Worm (Caenorhabditis elegans): ENCODE results near the gene glb-2.

The glb-2 gene

DNA sequence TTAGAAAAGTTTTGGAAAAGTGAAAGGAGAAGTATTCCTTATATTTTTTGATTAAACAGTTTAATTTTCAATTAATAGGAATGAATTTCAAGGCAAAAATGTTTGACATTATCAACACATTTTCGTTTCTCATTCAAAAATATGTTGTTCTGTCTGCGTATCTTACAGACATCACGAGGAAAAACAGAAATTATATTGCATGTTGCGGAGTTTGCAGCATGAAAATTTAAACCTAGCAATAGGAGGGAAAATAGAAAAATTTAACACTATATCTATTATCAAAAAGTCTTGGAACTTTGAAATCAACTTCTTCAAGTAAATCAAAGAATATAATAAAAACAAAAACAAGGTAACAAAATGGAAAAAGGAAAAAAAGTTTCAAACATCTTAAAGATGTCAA is 28.0 kb upstream of the glb-2 start:
- TF ChIP-seq dpl-1 (GFP tag; optimal IDR thresholded peaks at IDR 0.05): peak in 1 of 3 experiments; percentile 53
- TF ChIP-seq C04F5.9 (tag; optimal IDR thresholded peaks at IDR 0.05): no peak
- TF ChIP-seq lin-35 (GFP tag; optimal IDR thresholded peaks at IDR 0.05): peak; percentile 20 to 65
- peak; percentile 10 to 34 for TF ChIP-seq efl-1 (optimal IDR thresholded peaks at IDR 0.05)
- TF ChIP-seq efl-1 (GFP tag; optimal IDR thresholded peaks at IDR 0.05 in 1 of 2): peak; percentile 39 to 94

DNA sequence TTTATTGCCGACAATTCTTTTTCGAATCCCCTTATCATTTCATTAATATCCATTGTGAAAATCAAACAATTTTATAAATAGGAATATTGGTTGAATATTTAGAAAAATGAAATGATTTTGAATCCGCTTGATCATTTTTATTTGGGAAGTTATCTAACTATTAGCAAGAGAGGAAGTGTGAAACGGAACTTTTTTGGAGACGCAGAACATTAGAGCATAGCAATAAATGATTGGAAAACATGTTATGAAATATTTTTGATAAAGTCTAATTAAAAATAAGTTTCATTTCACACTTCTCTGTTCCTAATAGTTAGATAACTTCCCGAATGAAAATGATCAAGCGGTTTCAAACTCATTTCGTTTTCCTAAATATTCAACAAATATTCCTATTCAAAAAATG is 24.4 kb upstream of the glb-2 start, which contains the start of gene F42C5.3:
TSS of gene F42C5.3 (minus strand) at position 101 of the 400 bp plus-strand sequence.
- no peak for TF ChIP-seq vab-15 (tag; optimal IDR thresholded peaks at IDR 0.05)
- no peak for TF ChIP-seq C34B4.2 (tag; optimal IDR thresholded peaks at IDR 0.05)
- TF ChIP-seq nhr-84 (tag; optimal IDR thresholded peaks at IDR 0.05): no peak

DNA sequence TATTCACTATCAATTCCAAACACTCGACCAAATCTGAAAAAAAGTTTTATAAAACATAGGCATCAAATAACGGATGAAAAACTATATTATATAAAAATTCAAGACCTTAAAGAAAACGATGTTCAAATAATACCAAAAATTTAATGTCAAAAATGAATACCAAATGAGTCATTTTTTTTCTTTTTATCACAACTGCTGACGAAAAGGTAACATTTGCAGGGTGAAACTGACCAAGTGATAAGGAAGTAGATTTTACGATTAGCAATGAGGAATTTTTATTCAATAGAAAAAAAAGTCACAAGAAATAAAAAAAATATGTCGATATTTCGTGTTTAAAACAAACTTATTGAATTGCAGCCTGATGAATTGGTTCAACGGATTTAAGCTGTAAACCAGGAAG is 22.8 kb upstream of the glb-2 start, which contains the start of gene C06E4.8:
TSS of gene C06E4.8 (minus strand) at position 37 of the 400 bp plus-strand sequence.
- TF ChIP-seq nhr-20 (tag; optimal IDR thresholded peaks at IDR 0.05) (no peak), dpl-1 (GFP tag; optimal IDR thresholded peaks at IDR 0.05) (no peak), fkh-8 (tag; optimal IDR thresholded peaks at IDR 0.05) (no peak), zag-1 (tag; optimal IDR thresholded peaks at IDR 0.05) (no peak), unc-98 (GFP tag; IDR thresholded peaks at IDR 0.05) (no peak), pax-3 (tag; optimal IDR thresholded peaks at IDR 0.05) (no peak), pag-3 (tag; optimal IDR thresholded peaks at IDR 0.05; ENCODE audit: borderline replicate concordance, insufficient read depth) (no peak), ceh-82 (tag; optimal IDR thresholded peaks at IDR 0.05) (no peak)

DNA sequence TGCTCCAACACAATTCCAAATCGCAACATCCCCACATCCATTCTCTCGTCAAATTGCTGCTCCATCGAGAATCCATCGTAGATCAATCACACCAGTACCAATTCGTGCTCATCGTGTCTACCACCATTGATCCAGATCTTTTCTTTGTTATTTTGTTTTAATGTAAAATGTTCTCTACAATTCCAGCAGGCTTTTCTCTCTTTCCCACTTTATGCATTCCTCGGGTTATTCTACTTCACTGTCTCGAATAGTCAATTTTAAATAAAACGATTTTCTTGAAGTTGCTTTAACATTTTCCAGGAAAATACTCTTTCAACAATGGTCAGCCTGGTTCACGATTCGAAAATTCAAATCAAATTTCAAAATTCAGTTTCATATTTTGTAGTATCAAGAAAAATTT is 19.9 kb upstream of the glb-2 start, which contains the start of gene C06E4.1:
TSS of gene C06E4.1 (plus strand) at position 301 of the 400 bp plus-strand sequence.
- TF ChIP-seq efl-1 (optimal IDR thresholded peaks at IDR 0.05): no peak
- peak in 1 of 2 experiments; percentile 66 for TF ChIP-seq efl-1 (GFP tag; optimal IDR thresholded peaks at IDR 0.05 in 1 of 2)
- TF ChIP-seq zip-4 (GFP tag; optimal IDR thresholded peaks at IDR 0.05): no peak
- TF ChIP-seq vab-15 (tag; optimal IDR thresholded peaks at IDR 0.05): no peak
- no peak for TF ChIP-seq unc-98 (GFP tag; IDR thresholded peaks at IDR 0.05)
- TF ChIP-seq lin-35 (GFP tag; optimal IDR thresholded peaks at IDR 0.05): no peak
- TF ChIP-seq nhr-84 (tag; optimal IDR thresholded peaks at IDR 0.05): no peak
- no peak for TF ChIP-seq pag-3 (tag; optimal IDR thresholded peaks at IDR 0.05; ENCODE audit: borderline replicate concordance, insufficient read depth)
- TF ChIP-seq ceh-63 (GFP tag; optimal IDR thresholded peaks at IDR 0.05): no peak
- TF ChIP-seq ztf-4 (tag; optimal IDR thresholded peaks at IDR 0.05): no peak
- TF ChIP-seq C16A3.4 (tag; optimal IDR thresholded peaks at IDR 0.05): no peak
- TF ChIP-seq ets-5 (GFP tag; IDR thresholded peaks at IDR 0.05): 0 out of 2 replicates have a peak, but pooled peaks have one; percentile 11
- no peak for TF ChIP-seq dpl-1 (GFP tag; optimal IDR thresholded peaks at IDR 0.05)

DNA sequence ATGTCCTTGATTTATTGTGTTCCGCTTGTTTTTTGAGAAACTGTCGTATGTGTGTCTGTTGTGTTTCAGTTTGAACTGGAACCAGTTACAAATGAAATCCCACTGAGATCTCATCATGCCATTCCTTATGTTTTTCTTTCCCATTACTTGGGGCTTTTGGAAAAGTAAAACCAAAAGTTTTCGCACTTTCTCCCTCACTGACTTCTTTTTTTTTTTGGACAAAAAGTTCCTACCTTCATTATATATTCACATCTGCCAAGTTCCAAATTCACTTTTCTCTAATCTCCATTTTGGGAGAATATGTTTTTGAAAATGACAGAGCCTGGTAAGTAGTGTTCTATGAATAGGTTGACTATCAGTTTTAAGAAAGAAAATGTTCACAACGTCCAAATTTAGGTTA is 13.6 kb upstream of the glb-2 start, which contains the start of gene C06E4.2:
TSS of gene C06E4.2 (plus strand) at position 301 of the 400 bp plus-strand sequence.
- TF ChIP-seq lin-39 (tag; optimal IDR thresholded peaks at IDR 0.05): no peak
- TF ChIP-seq C16A3.4 (tag; optimal IDR thresholded peaks at IDR 0.05): no peak
- TF ChIP-seq pax-3 (tag; optimal IDR thresholded peaks at IDR 0.05): no peak
- no peak for TF ChIP-seq Y116A8C.19 (tag; optimal IDR thresholded peaks at IDR 0.05; ENCODE audit: borderline replicate concordance)
- no peak for TF ChIP-seq swsn-7 (tag; optimal IDR thresholded peaks at IDR 0.05)
- no peak for TF ChIP-seq elt-3 (tag; optimal IDR thresholded peaks at IDR 0.05)
- no peak for TF ChIP-seq mef-2 (tag; optimal IDR thresholded peaks at IDR 0.05)
- no peak for TF ChIP-seq rnt-1 (tag; optimal IDR thresholded peaks at IDR 0.05)
- no peak for TF ChIP-seq C34B4.2 (tag; optimal IDR thresholded peaks at IDR 0.05)
- no peak for TF ChIP-seq zip-4 (GFP tag; optimal IDR thresholded peaks at IDR 0.05)
- no peak for TF ChIP-seq sup-37 (GFP tag; optimal IDR thresholded peaks at IDR 0.05)
- TF ChIP-seq lin-35 (GFP tag; optimal IDR thresholded peaks at IDR 0.05): no peak
- no peak for TF ChIP-seq unc-98 (GFP tag; IDR thresholded peaks at IDR 0.05)
- no peak for TF ChIP-seq lin-15B (tag; optimal IDR thresholded peaks at IDR 0.05)
- no peak for TF ChIP-seq efl-1 (optimal IDR thresholded peaks at IDR 0.05)
- TF ChIP-seq efl-1 (GFP tag; optimal IDR thresholded peaks at IDR 0.05 in 1 of 2): no peak

DNA sequence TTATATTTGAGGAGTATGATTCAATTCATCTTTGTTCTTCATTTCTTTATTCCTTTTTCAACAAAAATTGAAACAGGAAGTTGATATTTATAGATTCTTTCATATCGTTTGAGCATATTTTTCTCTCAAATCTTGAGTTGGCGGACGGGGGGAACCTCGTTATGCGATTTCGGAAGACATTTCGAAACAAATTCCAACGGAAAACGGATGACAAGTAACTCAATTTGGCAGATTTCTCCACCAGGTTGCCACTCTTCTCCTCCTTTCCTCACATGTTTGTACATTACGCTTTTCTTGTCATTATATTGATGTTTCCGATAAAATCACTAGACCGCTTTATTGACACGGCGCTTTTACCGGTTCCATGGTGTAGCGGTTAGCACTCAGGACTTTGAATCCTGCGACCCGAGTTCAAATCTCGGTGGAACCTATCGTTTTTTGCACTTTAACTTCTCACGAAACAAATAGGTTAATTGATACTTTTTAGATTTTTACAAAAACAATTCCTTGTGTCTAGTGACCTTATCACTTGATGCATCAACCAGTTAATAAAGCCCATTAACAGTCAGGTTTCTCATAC is 12.0 kb upstream of the glb-2 start:
- TF ChIP-seq C34B4.2 (tag; optimal IDR thresholded peaks at IDR 0.05) (no peak), elt-2 (tag; optimal IDR thresholded peaks at IDR 0.05) (peak; percentile 3), unc-98 (GFP tag; IDR thresholded peaks at IDR 0.05) (no peak), unc-86 (tag; optimal IDR thresholded peaks at IDR 0.05) (no peak), efl-1 (optimal IDR thresholded peaks at IDR 0.05) (no peak), efl-1 (GFP tag; optimal IDR thresholded peaks at IDR 0.05 in 1 of 2) (peak in 1 of 2 experiments; percentile 8), isw-1 (GFP tag; IDR thresholded peaks at IDR 0.05) (no peak), lin-14 (GFP tag; optimal IDR thresholded peaks at IDR 0.05) (peak; percentile 43), ceh-8 (GFP tag; optimal IDR thresholded peaks at IDR 0.05) (no peak), nhr-77 (tag; optimal IDR thresholded peaks at IDR 0.05) (no peak), nhr-20 (tag; optimal IDR thresholded peaks at IDR 0.05) (peak; percentile 2), pax-3 (tag; optimal IDR thresholded peaks at IDR 0.05) (no peak), lin-15B (tag; optimal IDR thresholded peaks at IDR 0.05) (no peak), ztf-4 (tag; optimal IDR thresholded peaks at IDR 0.05) (no peak), nhr-90 (tag; optimal IDR thresholded peaks at IDR 0.05; ENCODE audit: poor library complexity) (peak; percentile 18), aha-1 (tag; optimal IDR thresholded peaks at IDR 0.05) (no peak), fkh-10 (GFP tag; optimal IDR thresholded peaks at IDR 0.05) (no peak), dsc-1 (tag; optimal IDR thresholded peaks at IDR 0.05) (no peak)
